Worm (Caenorhabditis elegans): ENCODE measurements around the gene sre-5.
"Not testable (repeated sequence)": the region's sequence is repeated elsewhere in the genome, so short reads cannot be mapped to it uniquely, and the experiment has no call there.

- not testable (repeated sequence) for TF ChIP-seq nhr-2 (tag; optimal IDR thresholded peaks at IDR 0.05); zip-8 (tag; optimal IDR thresholded peaks at IDR 0.05); ztf-11 (tag; optimal IDR thresholded peaks at IDR 0.05); unc-39 (tag; optimal IDR thresholded peaks at IDR 0.05); lin-13 (tag; optimal IDR thresholded peaks at IDR 0.05); nhr-12 (tag; optimal IDR thresholded peaks at IDR 0.05); ces-1 (GFP tag; optimal IDR thresholded peaks at IDR 0.05); nhr-28 (tag; optimal IDR thresholded peaks at IDR 0.05); hlh-1 (tag; optimal IDR thresholded peaks at IDR 0.05); nhr-237 (tag; optimal IDR thresholded peaks at IDR 0.05); sem-2 (GFP tag; optimal IDR thresholded peaks at IDR 0.05); blmp-1 (tag; optimal IDR thresholded peaks at IDR 0.05); lsy-2 (tag; optimal IDR thresholded peaks at IDR 0.05)
Observed at ce11 chrIV:3582806-3583205, 17.8 kb downstream of the sre-5 start, which contains the start of gene blos-7.

Data from whole organism, mixed stage, embryonic.